Worm (Caenorhabditis elegans) whole organism, L4 larva: ENCODE results near the gene Y73B6BL.29.

Experiments
- D1046.2 ChIP-seq: fragments of 200-800 bp; sonication (Bioruptor generic); IDR thresholded peaks from 2 replicates; pipeline ENCODE4 v1.3.6; 2022; ENCODE audit warnings: missing genetic modification characterization, missing compliant biosample characterization
- F26F4.8 ChIP-seq: fragments of 200-800 bp; sonication (Bioruptor generic); conservative IDR thresholded peaks from 2 replicates; pipeline ENCODE4 v1.3.6; 2022; ENCODE audit warnings: missing genetic modification characterization, missing compliant biosample characterization
- F49E8.2 ChIP-seq: sonication (generic microtip); optimal IDR thresholded peaks from 2 replicates; lab custom pipeline; 2016; ENCODE audit warnings: missing compliant biosample characterization, mild to moderate bottlenecking, missing genetic modification characterization, borderline replicate concordance
- Y5F2A.4 ChIP-seq: fragments of 200-800 bp; sonication (Bioruptor generic); optimal IDR thresholded peaks from 2 replicates; lab custom pipeline; 2018; ENCODE audit warnings: mild to moderate bottlenecking, missing genetic modification characterization, missing compliant biosample characterization
- Y75B8A.6 ChIP-seq: fragments of 200-800 bp; sonication (Bioruptor generic); IDR thresholded peaks from 2 replicates; pipeline ENCODE4 v1.3.6; 2022; ENCODE audit warnings: missing genetic modification reagents, missing genetic modification characterization, missing compliant biosample characterization
- ZK546.5 ChIP-seq, 2 experiments: sonication (generic microtip); optimal IDR thresholded peaks; 2 replicates each; lab custom pipeline; 2017; ENCODE audit warnings: missing biosample characterization in 2 of 2, missing genetic modification characterization in 2 of 2
- aly-2 ChIP-seq: sonication (generic microtip); optimal IDR thresholded peaks from 2 replicates; lab custom pipeline; 2018; ENCODE audit warnings: missing biosample characterization, missing genetic modification characterization
- arid-1 ChIP-seq: fragments of 200-800 bp; sonication (Bioruptor generic); conservative IDR thresholded peaks from 2 replicates; pipeline ENCODE4 v1.3.6; 2022; ENCODE audit warnings: missing genetic modification reagents, missing genetic modification characterization, missing compliant biosample characterization
- attf-4 ChIP-seq: sonication (generic microtip); optimal IDR thresholded peaks from 3 replicates; lab custom pipeline; 2017; ENCODE audit warnings: missing biosample characterization, missing genetic modification characterization
- ceh-20 ChIP-seq: fragments of 200-800 bp; sonication (Bioruptor generic); IDR thresholded peaks from 2 replicates; pipeline ENCODE4 v1.3.6; 2022; ENCODE audit warnings: missing genetic modification reagents, missing genetic modification characterization, missing compliant biosample characterization
- ceh-32 ChIP-seq: sonication (generic microtip); optimal IDR thresholded peaks from 2 replicates; lab custom pipeline; 2016; ENCODE audit warnings: mild to moderate bottlenecking, missing genetic modification characterization, missing compliant biosample characterization; ENCODE audit not compliant: poor library complexity
- ceh-44 ChIP-seq: fragments of 200-800 bp; sonication (Bioruptor generic); IDR thresholded peaks from 2 replicates; pipeline ENCODE4 v1.3.6; 2022; ENCODE audit warnings: missing genetic modification reagents, missing genetic modification characterization, missing compliant biosample characterization
- ceh-62 ChIP-seq: sonication (generic microtip); optimal IDR thresholded peaks from 2 replicates; lab custom pipeline; 2017; ENCODE audit warnings: missing biosample characterization, missing genetic modification characterization
- ceh-82 ChIP-seq: sonication (generic microtip); optimal IDR thresholded peaks from 2 replicates; lab custom pipeline; 2017; ENCODE audit warnings: missing biosample characterization, missing genetic modification characterization
- ces-1 ChIP-seq: fragments of 150-350 bp; sonication (generic microtip); optimal IDR thresholded peaks from 4 replicates; lab custom pipeline; 2014; ENCODE audit warnings: missing biosample characterization, missing genetic modification reagents, missing genetic modification characterization
- cey-2 ChIP-seq: sonication (generic microtip); optimal IDR thresholded peaks from 3 replicates; lab custom pipeline; 2017; ENCODE audit warnings: missing genetic modification characterization, mild to moderate bottlenecking, missing compliant biosample characterization, antibody characterized with exemption, borderline replicate concordance; ENCODE audit not compliant: insufficient read depth
- ctbp-1 ChIP-seq: fragments of 200-800 bp; sonication (Bioruptor generic); IDR thresholded peaks from 2 replicates; pipeline ENCODE4 v1.3.6; 2022; ENCODE audit warnings: missing genetic modification reagents, missing genetic modification characterization, missing compliant biosample characterization
- daf-19 ChIP-seq: fragments of 200-800 bp; sonication (Bioruptor generic); conservative IDR thresholded peaks from 2 replicates; pipeline ENCODE4 v1.3.6; 2022; ENCODE audit warnings: missing genetic modification characterization, missing compliant biosample characterization
- dmd-6 ChIP-seq: fragments of 200-800 bp; sonication (Bioruptor generic); IDR thresholded peaks from 2 replicates; pipeline ENCODE4 v1.3.6; 2022; ENCODE audit warnings: missing genetic modification reagents, missing genetic modification characterization, missing compliant biosample characterization
- dmd-8 ChIP-seq: fragments of 200-800 bp; sonication (Bioruptor generic); IDR thresholded peaks from 2 replicates; pipeline ENCODE4 v1.3.6; 2022; ENCODE audit warnings: missing genetic modification characterization, missing compliant biosample characterization
- dmd-9 ChIP-seq: fragments of 200-800 bp; sonication (Bioruptor generic); IDR thresholded peaks from 2 replicates; pipeline ENCODE4 v1.3.6; 2022; ENCODE audit warnings: missing genetic modification reagents, missing genetic modification characterization, missing compliant biosample characterization
- duxl-1 ChIP-seq: sonication (generic microtip); optimal IDR thresholded peaks from 2 replicates; lab custom pipeline; 2016; ENCODE audit warnings: mild to moderate bottlenecking, missing genetic modification characterization, moderate library complexity, missing compliant biosample characterization; ENCODE audit not compliant: poor library complexity
- dve-1 ChIP-seq: sonication (generic microtip); optimal IDR thresholded peaks from 2 replicates; lab custom pipeline; 2017; ENCODE audit warnings: antibody characterized with exemption, mild to moderate bottlenecking, missing genetic modification characterization, missing compliant biosample characterization; ENCODE audit not compliant: insufficient read depth
- egl-43 ChIP-seq: fragments of 200-800 bp; sonication (Bioruptor generic); IDR thresholded peaks from 2 replicates; pipeline ENCODE4 v1.3.6; 2022; ENCODE audit warnings: missing genetic modification reagents, missing genetic modification characterization, missing compliant biosample characterization
- hlh-11 ChIP-seq: fragments of 200-800 bp; sonication (Bioruptor generic); optimal IDR thresholded peaks from 2 replicates; lab custom pipeline; 2018; ENCODE audit warnings: mild to moderate bottlenecking, missing genetic modification characterization, missing compliant biosample characterization
- hlh-30 ChIP-seq: sonication (generic microtip); optimal IDR thresholded peaks from 2 replicates; lab custom pipeline; 2017; ENCODE audit warnings: antibody characterized with exemption, mild to moderate bottlenecking, missing genetic modification characterization, missing compliant biosample characterization; ENCODE audit not compliant: insufficient read depth
- lim-7 ChIP-seq: fragments of 200-800 bp; sonication (Bioruptor generic); IDR thresholded peaks from 2 replicates; pipeline ENCODE4 v1.3.6; 2022; ENCODE audit warnings: missing genetic modification characterization, missing compliant biosample characterization
- lin-15B ChIP-seq: fragments of 150-350 bp; sonication (generic microtip); optimal IDR thresholded peaks from 3 replicates; lab custom pipeline; 2014; ENCODE audit warnings: missing biosample characterization, missing genetic modification characterization
- lin-38 ChIP-seq: fragments of 200-800 bp; sonication (Bioruptor generic); IDR thresholded peaks from 2 replicates; pipeline ENCODE4 v1.3.6; 2022; ENCODE audit warnings: missing genetic modification reagents, missing genetic modification characterization, missing compliant biosample characterization
- nhr-10 ChIP-seq: fragments of 150-350 bp; optimal IDR thresholded peaks from 2 replicates; lab custom pipeline; 2014; ENCODE audit warnings: missing biosample characterization, missing genetic modification characterization
- nhr-11 ChIP-seq: fragments of 150-350 bp; optimal IDR thresholded peaks from 2 replicates; lab custom pipeline; 2014; ENCODE audit warnings: missing biosample characterization, missing genetic modification characterization
- nhr-28 ChIP-seq: fragments of 150-350 bp; optimal IDR thresholded peaks from 2 replicates; lab custom pipeline; 2014; ENCODE audit warnings: missing biosample characterization, missing genetic modification characterization
- nhr-41 ChIP-seq: fragments of 200-800 bp; sonication (Bioruptor generic); IDR thresholded peaks from 2 replicates; pipeline ENCODE4 v1.3.6; 2022; ENCODE audit warnings: missing genetic modification reagents, missing genetic modification characterization, missing compliant biosample characterization
- nhr-48 ChIP-seq: sonication (generic microtip); optimal IDR thresholded peaks from 2 replicates; lab custom pipeline; 2016; ENCODE audit warnings: mild to moderate bottlenecking, missing genetic modification characterization, missing compliant biosample characterization
- php-3 ChIP-seq: fragments of 200-800 bp; sonication (Bioruptor generic); IDR thresholded peaks from 2 replicates; pipeline ENCODE4 v1.3.6; 2022; ENCODE audit warnings: missing genetic modification reagents, missing genetic modification characterization, missing compliant biosample characterization
- pqm-1 ChIP-seq: sonication (generic microtip); optimal IDR thresholded peaks from 2 replicates; lab custom pipeline; 2017; ENCODE audit warnings: missing biosample characterization, missing genetic modification characterization
- rbr-2 ChIP-seq: sonication (generic microtip); optimal IDR thresholded peaks from 2 replicates; lab custom pipeline; 2016; ENCODE audit warnings: missing genotype, missing genetic modification characterization, missing compliant biosample characterization
- spr-1 ChIP-seq: sonication (generic microtip); optimal IDR thresholded peaks from 2 replicates; lab custom pipeline; 2016; ENCODE audit warnings: mild to moderate bottlenecking, missing genetic modification characterization, missing compliant biosample characterization
- unc-62 ChIP-seq, 3 experiments: fragments of 150-350 bp in 1 of 3; sonication (generic microtip); optimal IDR thresholded peaks in 2 of 3; peaks in 1 of 3; 1 replicate in 1 of 3; 2 replicates in 2 of 3; lab custom pipeline; 2014 to 2017; ENCODE audit warnings: missing biosample characterization in 3 of 3, missing genetic modification characterization in 3 of 3, missing genetic modification reagents in 3 of 3, missing genotype in 1 of 3
- vab-7 ChIP-seq: fragments of 200-800 bp; sonication (Bioruptor generic); IDR thresholded peaks from 2 replicates; pipeline ENCODE4 v1.3.6; 2022; ENCODE audit warnings: missing genetic modification reagents, missing genetic modification characterization, missing compliant biosample characterization
- zag-1 ChIP-seq: fragments of 150-350 bp; optimal IDR thresholded peaks from 2 replicates; lab custom pipeline; 2014; ENCODE audit warnings: missing biosample characterization, missing genetic modification characterization
- zip-2 ChIP-seq: fragments of 150-350 bp; optimal IDR thresholded peaks from 2 replicates; lab custom pipeline; 2014; ENCODE audit warnings: missing biosample characterization, missing genetic modification characterization

Y73B6BL.29 gene

DNA sequence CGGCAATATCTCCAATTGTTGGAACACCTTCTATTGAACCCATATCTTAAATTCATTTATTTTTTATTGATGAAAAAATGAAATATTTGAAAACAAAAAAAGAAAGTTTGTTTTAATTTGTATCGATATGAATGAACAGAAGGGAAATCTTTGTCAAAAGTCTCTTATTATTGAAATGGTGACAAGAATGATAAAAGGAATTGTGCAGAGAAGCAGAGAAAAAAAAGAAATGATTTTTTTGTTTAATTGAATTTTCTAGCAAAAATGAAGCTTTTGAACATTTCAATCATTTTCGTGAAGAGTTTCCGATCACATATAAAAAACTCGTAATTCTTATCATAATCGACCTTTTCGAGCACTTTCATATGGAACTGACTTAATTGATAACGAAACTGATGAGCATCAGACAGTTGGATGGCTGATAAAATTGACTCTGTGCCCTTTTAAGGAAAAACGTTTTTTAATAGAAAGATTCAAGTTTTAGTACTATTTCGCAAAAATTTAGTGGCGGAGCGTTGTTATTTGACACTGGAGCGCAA, 46.0 kb upstream of the Y73B6BL.29 start, which contains the start of the genes aat-4 and T13A10.1:
Gene aat-4 (minus strand): TSS at position 51 of the 539 bp plus-strand sequence.
Gene T13A10.1 (plus strand): TSS at position 411 of the 539 bp plus-strand sequence.
- TF ChIP-seq php-3 (GFP tag; lab: Robert Waterston, UW) (peak; percentile 84), ceh-82 (tag; lab: Kevin White, UChicago) (no peak), spr-1 (tag; lab: Kevin White, UChicago) (no peak), dmd-6 (GFP tag; lab: Robert Waterston, UW) (peak; percentile 88), hlh-11 (tag; lab: Kevin White, UChicago) (no peak), pqm-1 (tag; lab: Kevin White, UChicago) (peak; percentile 92), ZK546.5 (tag; optimal IDR thresholded peaks at IDR 0.05; lab: Kevin White, UChicago) (no peak), nhr-28 (peak; percentile 60), unc-62 (GFP tag; optimal IDR thresholded peaks at IDR 0.05 in 1 of 2; lab: Kevin White, UChicago) (peak in 1 of 2 experiments; percentile 74), unc-62 (tag; optimal IDR thresholded peaks at IDR 0.05; lab: Kevin White, UChicago) (no peak), nhr-41 (GFP tag; lab: Robert Waterston, UW) (peak; percentile 65; the same call in 1 of the 2 replicates)
- TF ChIP-seq, all 104 proteins: peak for 6

DNA sequence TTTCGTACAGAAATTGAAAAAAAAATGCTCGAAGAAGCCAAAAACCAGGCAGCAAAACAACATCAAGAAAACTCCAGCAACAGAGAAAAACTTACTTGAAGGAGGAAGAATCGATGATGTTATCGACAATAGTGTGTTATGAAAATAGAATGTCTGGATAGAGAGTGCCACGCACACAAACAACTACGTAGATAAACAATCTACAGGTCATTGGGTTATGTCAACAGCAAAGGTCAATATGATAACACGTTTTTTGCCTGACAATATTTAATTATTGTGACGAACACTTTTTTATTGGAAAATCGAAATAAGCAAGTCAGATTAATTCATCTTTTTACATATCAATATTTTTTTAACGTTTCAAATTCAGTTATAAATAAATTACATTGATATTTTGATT, 42.3 kb upstream of the Y73B6BL.29 start, which contains the start of gene sams-5:
Gene sams-5 (minus strand): TSS at position 131 of the 400 bp plus-strand sequence.
- TF ChIP-seq dmd-9 (GFP tag; lab: Robert Waterston, UW) (no peak), ceh-32 (tag; lab: Kevin White, UChicago) (no peak), ceh-44 (GFP tag; lab: Robert Waterston, UW) (no peak), D1046.2 (GFP tag; lab: Robert Waterston, UW) (no peak), nhr-41 (GFP tag; lab: Robert Waterston, UW) (no peak), vab-7 (GFP tag; lab: Robert Waterston, UW) (no peak), Y5F2A.4 (GFP tag; lab: Kevin White, UChicago) (no peak), zag-1 (tag; lab: Kevin White, UChicago) (no peak), aly-2 (tag; lab: Kevin White, UChicago) (no peak), nhr-28 (no peak), nhr-11 (tag; lab: Kevin White, UChicago) (no peak), ceh-20 (GFP tag; lab: Robert Waterston, UW) (no peak), rbr-2 (tag; lab: Kevin White, UChicago) (no peak), duxl-1 (tag; lab: Kevin White, UChicago) (no peak), ceh-82 (tag; lab: Kevin White, UChicago) (no peak), Y75B8A.6 (no peak), hlh-30 (tag; lab: Kevin White, UChicago) (no peak), F26F4.8 (GFP tag; lab: Robert Waterston, UW) (no peak), zip-2 (no peak)

DNA sequence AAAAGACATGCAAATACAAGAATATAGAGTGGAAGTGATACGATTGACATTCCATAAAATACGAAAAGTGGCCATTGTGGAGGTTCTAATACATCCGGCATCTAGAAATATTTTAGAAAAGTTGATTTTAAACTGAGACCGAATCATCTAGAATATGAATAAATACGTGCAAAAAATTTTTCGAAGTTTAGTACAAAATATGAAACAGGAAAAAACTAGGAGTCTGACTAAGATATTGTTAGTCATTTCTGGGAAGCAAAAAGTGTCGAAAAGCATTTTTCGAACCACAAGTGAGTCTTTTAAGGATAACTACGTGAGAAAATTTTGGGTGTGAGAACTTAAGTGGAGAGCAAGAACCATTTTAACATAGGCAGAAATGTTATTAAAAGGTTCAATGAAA, 39.6 kb upstream of the Y73B6BL.29 start, which contains the start of gene srv-32:
Gene srv-32 (minus strand): TSS at position 101 of the 400 bp plus-strand sequence.
- TF ChIP-seq spr-1 (tag; lab: Kevin White, UChicago), result no peak
- no peak for TF ChIP-seq arid-1 (GFP tag; lab: Robert Waterston, UW)
- no peak for TF ChIP-seq dmd-9 (GFP tag; lab: Robert Waterston, UW)
- TF ChIP-seq F49E8.2 (tag; lab: Kevin White, UChicago), result no peak
- no peak for TF ChIP-seq vab-7 (GFP tag; lab: Robert Waterston, UW)
- no peak for TF ChIP-seq php-3 (GFP tag; lab: Robert Waterston, UW)
- no peak for TF ChIP-seq dmd-8 (GFP tag; lab: Robert Waterston, UW)
- no peak for TF ChIP-seq ces-1
- TF ChIP-seq nhr-48 (tag; lab: Kevin White, UChicago), result no peak

DNA sequence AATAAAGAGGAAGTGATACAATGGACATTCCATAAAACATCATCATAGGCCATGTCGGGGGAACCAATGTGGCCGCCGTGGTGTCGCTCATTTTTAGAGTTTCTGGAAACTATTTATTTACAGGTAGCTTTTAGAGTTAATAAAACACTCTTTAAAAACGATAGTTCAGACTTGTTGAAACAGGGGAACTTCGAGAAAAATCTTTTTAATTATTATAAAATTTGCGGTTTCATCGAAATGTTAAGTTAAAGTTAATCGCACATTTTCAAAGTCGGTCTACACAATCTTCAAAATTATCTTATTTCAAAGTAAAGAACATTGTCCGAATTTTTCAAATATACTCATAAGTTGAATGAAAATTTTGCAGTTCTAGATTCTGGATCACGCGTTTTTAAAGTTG, 37.5 kb upstream of the Y73B6BL.29 start, which contains the start of gene ops-1:
Gene ops-1 (minus strand): TSS at position 101 of the 400 bp plus-strand sequence.
- TF ChIP-seq attf-4 (tag; lab: Kevin White, UChicago) (no peak), dve-1 (tag; lab: Kevin White, UChicago) (no peak), cey-2 (tag; lab: Kevin White, UChicago) (no peak), ctbp-1 (no peak), lin-15B (no peak), ceh-62 (tag; lab: Kevin White, UChicago) (no peak), daf-19 (GFP tag; lab: Robert Waterston, UW) (no peak), nhr-10 (tag; lab: Kevin White, UChicago) (no peak), egl-43 (no peak), ceh-44 (GFP tag; lab: Robert Waterston, UW) (no peak), dmd-8 (GFP tag; lab: Robert Waterston, UW) (no peak), nhr-48 (tag; lab: Kevin White, UChicago) (no peak), nhr-28 (no peak), lin-38 (GFP tag; lab: Robert Waterston, UW) (no peak), Y5F2A.4 (GFP tag; lab: Kevin White, UChicago) (no peak), lim-7 (GFP tag; lab: Robert Waterston, UW) (no peak)
